Fruit fly (Drosophila melanogaster) whole organism, embryonic: Measurements from ENCODE around the gene CG46301.
A peak's percentile ranks its signal among the peaks of the same experiment; 100 is the strongest.

ENCODE experiments used
- Awh ChIP-seq: fragments of 200-800 bp; sonication (Bioruptor generic); IDR thresholded peaks from 2 replicates; pipeline ENCODE4, ENCODE4 v1.3.6; 2022; ENCODE audit warnings: missing biosample characterization, missing genetic modification characterization
- Blimp-1 ChIP-seq: fragments of 200-800 bp; sonication (Bioruptor generic); optimal IDR thresholded peaks from 3 replicates; lab custom pipeline; 2018; ENCODE audit warnings: missing biosample characterization, missing genetic modification characterization, mild to moderate bottlenecking, moderate library complexity, missing genetic modification reagents
- CG10274 ChIP-seq: fragments of 200-800 bp; sonication (Bioruptor generic); optimal IDR thresholded peaks from 3 replicates; lab custom pipeline; 2017; ENCODE audit warnings: missing biosample characterization, mild to moderate bottlenecking, missing genetic modification characterization
- CG10565 ChIP-seq: fragments of 200-800 bp; sonication (Bioruptor generic); optimal IDR thresholded peaks from 3 replicates; lab custom pipeline; 2016; ENCODE audit warnings: missing biosample characterization, mild to moderate bottlenecking, missing genetic modification characterization
- CG12071 ChIP-seq: fragments of 200-800 bp; sonication (Bioruptor generic); optimal IDR thresholded peaks from 3 replicates; lab custom pipeline; 2018; ENCODE audit warnings: missing biosample characterization, mild to moderate bottlenecking, missing genetic modification characterization
- CG12104 ChIP-seq: fragments of 200-800 bp; sonication (Bioruptor generic); optimal IDR thresholded peaks from 3 replicates; lab custom pipeline; 2016; ENCODE audit warnings: missing biosample characterization, missing genetic modification characterization
- CG12744 ChIP-seq: fragments of 200-800 bp; sonication (Bioruptor generic); optimal IDR thresholded peaks from 2 replicates; lab custom pipeline; 2016; ENCODE audit warnings: missing biosample characterization, missing genetic modification characterization
- CG13424 ChIP-seq: fragments of 200-800 bp; sonication (Bioruptor generic); optimal IDR thresholded peaks from 2 replicates; lab custom pipeline; 2019; ENCODE audit warnings: missing biosample characterization, mild to moderate bottlenecking, missing genetic modification characterization, moderate library complexity
- CG13624 ChIP-seq: fragments of 200-800 bp; sonication (Bioruptor generic); optimal IDR thresholded peaks from 2 replicates; lab custom pipeline; 2016; ENCODE audit warnings: missing biosample characterization, missing genetic modification characterization
- CG1603 ChIP-seq: fragments of 200-800 bp; sonication (Bioruptor generic); optimal IDR thresholded peaks from 2 replicates; lab custom pipeline; 2019; ENCODE audit warnings: missing biosample characterization, mild to moderate bottlenecking, missing genetic modification characterization, moderate library complexity
- CG16779 ChIP-seq: fragments of 200-800 bp; sonication (Bioruptor generic); IDR thresholded peaks from 2 replicates; pipeline ENCODE4 v1.3.6; 2022; ENCODE audit warnings: missing biosample characterization, missing genetic modification characterization
- CG1792 ChIP-seq: fragments of 200-800 bp; sonication (Bioruptor generic); optimal IDR thresholded peaks from 2 replicates; lab custom pipeline; 2016; ENCODE audit warnings: missing biosample characterization, missing genetic modification characterization
- CG2199 ChIP-seq: fragments of 200-800 bp; sonication (Bioruptor generic); IDR thresholded peaks from 3 replicates; pipeline ENCODE4 v1.3.6; 2022; ENCODE audit warnings: missing biosample characterization, missing genetic modification characterization
- CG31365 ChIP-seq: fragments of 200-800 bp; sonication (Bioruptor generic); optimal IDR thresholded peaks from 2 replicates; lab custom pipeline; 2018; ENCODE audit warnings: missing biosample characterization, mild to moderate bottlenecking, missing genetic modification characterization
- CG31441 ChIP-seq: fragments of 200-800 bp; sonication (Bioruptor generic); IDR thresholded peaks from 2 replicates; pipeline ENCODE4 v1.3.6; 2022; ENCODE audit warnings: missing biosample characterization, missing genetic modification characterization
- CG4328 ChIP-seq: fragments of 200-800 bp; sonication (Bioruptor generic); optimal IDR thresholded peaks from 3 replicates; lab custom pipeline; 2017; ENCODE audit warnings: missing biosample characterization, missing genetic modification reagents, missing genetic modification characterization
- CG7745 ChIP-seq: fragments of 200-800 bp; sonication (Bioruptor generic); optimal IDR thresholded peaks from 2 replicates; lab custom pipeline; 2018; ENCODE audit warnings: missing biosample characterization, mild to moderate bottlenecking, missing genetic modification characterization, moderate library complexity
- CG9797 ChIP-seq: fragments of 200-800 bp; sonication (Bioruptor generic); optimal IDR thresholded peaks from 3 replicates; lab custom pipeline; 2018; ENCODE audit warnings: missing biosample characterization, mild to moderate bottlenecking, missing genetic modification characterization
- Chrac-16 ChIP-seq: fragments of 200-800 bp; sonication (Bioruptor generic); optimal IDR thresholded peaks from 3 replicates; lab custom pipeline; 2016; ENCODE audit warnings: missing biosample characterization, missing genetic modification characterization
- D ChIP-seq, 2 experiments: fragments of 200-800 bp in 1 of 2; fragments of >200 bp in 1 of 2; sonication (Bioruptor generic) in 1 of 2; optimal IDR thresholded peaks; 2 replicates in 1 of 2; 3 replicates in 1 of 2; lab custom pipeline; 2017; ENCODE audit warnings: mild to moderate bottlenecking in 1 of 2, missing biosample characterization in 1 of 2, missing genetic modification characterization in 1 of 2, missing genetic modification reagents in 1 of 2
- Fer1 ChIP-seq: fragments of 200-800 bp; sonication (Bioruptor generic); optimal IDR thresholded peaks from 2 replicates; lab custom pipeline; 2017; ENCODE audit warnings: missing biosample characterization, mild to moderate bottlenecking, missing genetic modification characterization
- HLH3B ChIP-seq: fragments of 200-800 bp; sonication (Bioruptor generic); IDR thresholded peaks from 2 replicates; pipeline ENCODE4 v1.3.6; 2022; ENCODE audit warnings: missing biosample characterization, missing genetic modification characterization
- HmgZ ChIP-seq: fragments of 200-800 bp; sonication (Bioruptor generic); optimal IDR thresholded peaks from 2 replicates; lab custom pipeline; 2018; ENCODE audit warnings: missing biosample characterization, mild to moderate bottlenecking, missing genetic modification characterization
- Hmr ChIP-seq: fragments of 200-800 bp; sonication (Bioruptor generic); optimal IDR thresholded peaks from 3 replicates; lab custom pipeline; 2017; ENCODE audit warnings: mild to moderate bottlenecking, missing biosample characterization, missing genetic modification reagents, missing genetic modification characterization
- Lim3 ChIP-seq: fragments of 200-800 bp; sonication (Bioruptor generic); IDR thresholded peaks from 2 replicates; pipeline ENCODE4 v1.3.6; 2022; ENCODE audit warnings: missing biosample characterization, missing genetic modification characterization
- MTF-1 ChIP-seq: fragments of 200-800 bp; sonication (Bioruptor generic); optimal IDR thresholded peaks from 2 replicates; lab custom pipeline; 2018; ENCODE audit warnings: missing biosample characterization, mild to moderate bottlenecking, missing genetic modification characterization, borderline replicate concordance
- Rfx ChIP-seq: fragments of 200-800 bp; sonication (Bioruptor generic); IDR thresholded peaks from 2 replicates; pipeline ENCODE4 v1.3.6; 2022; ENCODE audit warnings: missing biosample characterization, missing genetic modification characterization
- Scr ChIP-seq: fragments of 200-800 bp; sonication (Bioruptor generic); IDR thresholded peaks from 2 replicates; pipeline ENCODE4 v1.3.6; 2022; ENCODE audit warnings: missing biosample characterization, missing genetic modification characterization; ENCODE audit not compliant: partially characterized antibody
- Side ChIP-seq: fragments of 200-800 bp; sonication (Bioruptor generic); optimal IDR thresholded peaks from 2 replicates; lab custom pipeline; 2016; ENCODE audit warnings: missing biosample characterization, missing genetic modification characterization
- amos ChIP-seq: fragments of 200-800 bp; sonication (Bioruptor generic); IDR thresholded peaks from 2 replicates; pipeline ENCODE4 v1.3.6; 2022; ENCODE audit warnings: missing biosample characterization, missing genetic modification characterization; ENCODE audit not compliant: partially characterized antibody
- br ChIP-seq: fragments of >200 bp; optimal IDR thresholded peaks from 2 replicates; lab custom pipeline; 2017
- cad ChIP-seq: fragments of >200 bp; optimal IDR thresholded peaks from 2 replicates; lab custom pipeline; 2017; ENCODE audit warnings: missing biosample characterization, missing genetic modification characterization
- dmrt11E ChIP-seq: fragments of 200-800 bp; sonication (Bioruptor generic); optimal IDR thresholded peaks from 3 replicates; lab custom pipeline; 2018; ENCODE audit warnings: missing biosample characterization, mild to moderate bottlenecking, missing genetic modification characterization, moderate library complexity
- fd102C ChIP-seq: fragments of 200-800 bp; sonication (Bioruptor generic); optimal IDR thresholded peaks from 2 replicates; lab custom pipeline; 2018; ENCODE audit warnings: missing biosample characterization, mild to moderate bottlenecking, missing genetic modification characterization, moderate library complexity
- fru ChIP-seq: fragments of >200 bp; optimal IDR thresholded peaks from 2 replicates; lab custom pipeline; 2017
- gfzf ChIP-seq: fragments of 200-800 bp; sonication (Bioruptor generic); optimal IDR thresholded peaks from 2 replicates; lab custom pipeline; 2016; ENCODE audit warnings: missing biosample characterization, mild to moderate bottlenecking, missing genetic modification characterization, moderate library complexity
- jumu ChIP-seq: fragments of 200-800 bp; sonication (Bioruptor generic); optimal IDR thresholded peaks from 3 replicates; lab custom pipeline; 2016; ENCODE audit warnings: missing biosample characterization, missing genetic modification characterization
- ken ChIP-seq: fragments of 200-800 bp; sonication (Bioruptor generic); IDR thresholded peaks from 3 replicates; pipeline ENCODE4 v1.3.6; 2022; ENCODE audit warnings: missing biosample characterization, missing genetic modification characterization
- mld ChIP-seq: fragments of 200-800 bp; sonication (Bioruptor generic); IDR thresholded peaks from 3 replicates; pipeline ENCODE4 v1.3.6; 2022; ENCODE audit warnings: missing biosample characterization, missing genetic modification characterization; ENCODE audit not compliant: partially characterized antibody
- nerfin-1 ChIP-seq: fragments of 200-800 bp; sonication (Bioruptor generic); optimal IDR thresholded peaks from 3 replicates; lab custom pipeline; 2019; ENCODE audit warnings: missing biosample characterization, mild to moderate bottlenecking, missing genetic modification characterization, moderate library complexity
- odd ChIP-seq: fragments of 200-800 bp; sonication (Bioruptor generic); optimal IDR thresholded peaks from 2 replicates; lab custom pipeline; 2017; ENCODE audit warnings: missing biosample characterization, mild to moderate bottlenecking, missing genetic modification characterization
- otp ChIP-seq: fragments of 200-800 bp; sonication (Bioruptor generic); IDR thresholded peaks from 3 replicates; pipeline ENCODE4, ENCODE4 v1.3.6; 2022; ENCODE audit warnings: missing biosample characterization, missing genetic modification characterization
- pho ChIP-seq: fragments of 200-800 bp; sonication (Bioruptor generic); optimal IDR thresholded peaks from 2 replicates; lab custom pipeline; 2016; ENCODE audit warnings: missing biosample characterization, missing genetic modification characterization
- pzg ChIP-seq: fragments of 200-800 bp; sonication (Bioruptor generic); optimal IDR thresholded peaks from 3 replicates; lab custom pipeline; 2018; ENCODE audit warnings: missing biosample characterization, mild to moderate bottlenecking, missing genetic modification characterization, moderate library complexity
- schlank ChIP-seq: fragments of 200-800 bp; sonication (Bioruptor generic); optimal IDR thresholded peaks from 2 replicates; lab custom pipeline; 2018; ENCODE audit warnings: missing biosample characterization, mild to moderate bottlenecking, missing genetic modification characterization
- sens ChIP-seq: fragments of 200-800 bp; sonication (Bioruptor generic); peaks from one replicate; lab custom pipeline; 2016; ENCODE audit warnings: missing biosample characterization, missing genetic modification characterization
- sens-2 ChIP-seq: fragments of 200-800 bp; sonication (Bioruptor generic); IDR thresholded peaks from 2 replicates; pipeline ENCODE4 v1.3.6; 2022; ENCODE audit warnings: missing biosample characterization, missing genetic modification characterization
- so ChIP-seq: fragments of 200-800 bp; sonication (Bioruptor generic); IDR thresholded peaks from 3 replicates; pipeline ENCODE4 v1.3.6; 2022; ENCODE audit warnings: missing biosample characterization, missing genetic modification characterization
- stc ChIP-seq: fragments of 200-800 bp; sonication (Bioruptor generic); IDR thresholded peaks from 2 replicates; pipeline ENCODE4 v1.3.6; 2022; ENCODE audit warnings: missing biosample characterization, missing genetic modification characterization
- trem ChIP-seq: fragments of 200-800 bp; optimal IDR thresholded peaks from 3 replicates; lab custom pipeline; 2019; ENCODE audit warnings: missing biosample characterization, mild to moderate bottlenecking, missing genetic modification characterization, moderate library complexity

CG46301 gene

DNA sequence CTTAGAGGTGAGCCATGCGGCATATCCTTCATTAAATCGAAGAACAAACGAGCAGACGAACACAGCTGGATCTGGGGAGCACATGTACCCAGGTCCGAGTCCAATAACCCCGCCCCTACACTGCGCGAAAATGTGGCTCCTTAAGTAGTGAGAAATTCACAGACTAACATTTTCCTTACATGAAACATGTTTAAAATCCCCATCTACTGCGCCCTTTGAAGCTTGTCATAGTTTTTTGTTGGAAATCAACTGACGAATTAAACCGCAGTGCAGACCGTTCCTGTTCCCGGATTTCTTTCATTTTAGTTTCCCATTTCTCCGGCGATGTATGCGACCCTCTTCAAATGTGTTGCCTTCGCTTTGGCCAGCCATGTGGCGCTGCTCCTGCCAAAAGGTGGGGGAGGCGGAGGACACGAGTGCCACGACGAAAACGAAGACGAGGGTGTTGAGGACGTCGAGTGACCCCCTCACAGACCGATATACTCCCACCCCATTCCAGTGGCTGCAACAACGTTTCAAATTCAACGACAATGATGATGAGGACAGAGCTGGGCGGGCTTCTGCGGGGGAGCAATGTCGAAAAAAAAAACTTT is 18.9 kb downstream of the CG46301 start (continued):
- no peak for TF ChIP-seq CG9797 (GFP tag; lab: Kevin White, UChicago)
- TF ChIP-seq CG31365 (tag; lab: Kevin White, UChicago) = peak; percentile 50
- peak; percentile 39 for TF ChIP-seq CG10274 (GFP tag; lab: Kevin White, UChicago)
- no peak for TF ChIP-seq pzg
- no peak for TF ChIP-seq pho (GFP tag; lab: Kevin White, UChicago)
- no peak for TF ChIP-seq gfzf
- TF ChIP-seq CG7745 (tag; lab: Kevin White, UChicago) = no peak
- TF ChIP-seq Chrac-16 = peak; percentile 24
- peak; percentile 77; the same call in 1 of the 3 replicates for TF ChIP-seq so (GFP tag; lab: Robert Waterston, UW)
- peak; percentile 3 for TF ChIP-seq CG12104
- peak; percentile 58 for TF ChIP-seq CG12071 (GFP tag; lab: Kevin White, UChicago)
- peak; percentile 70 for TF ChIP-seq Blimp-1
- peak; percentile 52 for TF ChIP-seq CG13624 (GFP tag; lab: Kevin White, UChicago)
- TF ChIP-seq odd (GFP tag; lab: Kevin White, UChicago) = no peak
- TF ChIP-seq Lim3 (GFP tag; lab: Robert Waterston, UW) = peak; percentile 40; the same call in 1 of the 2 replicates
- 0 out of 2 replicates have a peak, but pooled peaks have one; percentile 67 for TF ChIP-seq Awh (GFP tag; lab: Robert Waterston, UW)
- TF ChIP-seq sens-2 = 0 out of 2 replicates have a peak, but pooled peaks have one; percentile 32
- peak; percentile 32 for TF ChIP-seq trem (tag; lab: Kevin White, UChicago)
- no peak for TF ChIP-seq fru (lab: Kevin White, UChicago)
- no peak for TF ChIP-seq cad (GFP tag; lab: Kevin White, UChicago)
- peak; percentile 91 for TF ChIP-seq sens
- no peak for TF ChIP-seq amos (GFP tag; lab: Robert Waterston, UW)
- no peak for TF ChIP-seq CG16779 (GFP tag; lab: Robert Waterston, UW)
- peak; percentile 42 for TF ChIP-seq Side (GFP tag; lab: Kevin White, UChicago)
- TF ChIP-seq CG4328 (GFP tag; lab: Kevin White, UChicago) = peak; percentile 44
- peak; percentile 84 for TF ChIP-seq Fer1
- peak; percentile 77 for TF ChIP-seq ken (GFP tag; lab: Robert Waterston, UW)
- TF ChIP-seq dmrt11E = no peak
- no peak for TF ChIP-seq Scr
- TF ChIP-seq br (lab: Kevin White, UChicago) = no peak
- peak; percentile 76 for TF ChIP-seq Rfx (GFP tag; lab: Robert Waterston, UW)
- TF ChIP-seq MTF-1 (GFP tag; lab: Kevin White, UChicago) = peak; percentile 34
- peak; percentile 80 for TF ChIP-seq HLH3B (GFP tag; lab: Robert Waterston, UW)
- TF ChIP-seq CG1792 (GFP tag; lab: Kevin White, UChicago) = no peak
- TF ChIP-seq CG10565 (GFP tag; lab: Kevin White, UChicago) = no peak
- no peak for TF ChIP-seq D (optimal IDR thresholded peaks at IDR 0.05; lab: Kevin White, UChicago)
- TF ChIP-seq D (GFP tag; optimal IDR thresholded peaks at IDR 0.05; lab: Kevin White, UChicago) = peak; percentile 66
- 0 out of 3 replicates have a peak, but pooled peaks have one; percentile 45 for TF ChIP-seq otp (GFP tag; lab: Robert Waterston, UW)
- TF ChIP-seq HmgZ (tag; lab: Kevin White, UChicago) = peak; percentile 17
- peak; percentile 29 for TF ChIP-seq schlank (tag; lab: Kevin White, UChicago)
- no peak for TF ChIP-seq mld
- peak; percentile 68 for TF ChIP-seq CG31441
- TF ChIP-seq CG2199 (GFP tag; lab: Robert Waterston, UW) = no peak
- TF ChIP-seq CG1603 = peak; percentile 53
- peak; percentile 36 for TF ChIP-seq nerfin-1
- TF ChIP-seq CG12744 (GFP tag; lab: Kevin White, UChicago) = no peak
- TF ChIP-seq Hmr = peak; percentile 69
- TF ChIP-seq fd102C (GFP tag; lab: Kevin White, UChicago) = no peak
- TF ChIP-seq jumu (GFP tag; lab: Kevin White, UChicago) = peak; percentile 28
- TF ChIP-seq stc = peak; percentile 38; the same call in 1 of the 2 replicates
- peak; percentile 65 for TF ChIP-seq CG13424 (tag; lab: Kevin White, UChicago)
